Fruit fly (Drosophila melanogaster) whole organism, wandering third instar larva: ENCODE measurements around the gene kek3.
A peak's percentile ranks its signal among the peaks of the same experiment; 100 is the strongest.

Source experiments
- GATAd ChIP-seq: sonication (Bioruptor generic); optimal IDR thresholded peaks from 2 replicates; lab custom pipeline; 2016; ENCODE audit warnings: missing biosample characterization, missing genetic modification characterization
- OdsH ChIP-seq: fragments of 200-800 bp; sonication (Bioruptor generic); optimal IDR thresholded peaks from 2 replicates; lab custom pipeline; 2016; ENCODE audit warnings: missing biosample characterization, mild to moderate bottlenecking, missing genetic modification characterization
- Vsx2 ChIP-seq: fragments of 200-300, 225-300 bp; sonication (Bioruptor generic); optimal IDR thresholded peaks from 2 replicates; lab custom pipeline; 2018; ENCODE audit warnings: missing biosample characterization, missing genetic modification characterization; ENCODE audit not compliant: partially characterized antibody
- br ChIP-seq: fragments of 200-800 bp; sonication (Bioruptor generic); optimal IDR thresholded peaks from 2 replicates; lab custom pipeline; 2016; ENCODE audit warnings: missing biosample characterization, missing genetic modification characterization

DNA sequence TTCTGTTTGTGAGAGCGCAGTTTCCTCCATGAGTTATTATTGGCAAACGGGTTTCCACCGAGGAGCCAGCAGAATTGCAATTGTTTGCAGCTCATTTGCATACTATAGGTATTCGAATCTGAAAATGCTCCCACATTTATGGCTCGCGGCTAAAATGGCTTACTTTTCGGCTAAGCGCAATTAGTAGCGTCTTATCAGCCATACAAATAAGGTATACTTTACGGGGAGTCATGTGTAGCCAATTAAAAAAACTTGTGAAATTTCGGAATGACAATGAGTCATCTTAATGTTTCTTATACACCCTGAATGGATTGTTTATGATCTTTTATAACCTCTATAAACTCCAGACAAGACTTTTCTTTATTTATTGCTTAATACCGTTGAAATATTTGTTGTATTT, 56.6 kb downstream of the kek3 start:
- TF ChIP-seq OdsH (GFP tag; lab: Kevin White, UChicago) (no peak), GATAd (no peak), br (GFP tag; lab: Kevin White, UChicago) (no peak), Vsx2 (GFP tag; lab: Kevin White, UChicago) (peak; percentile 84)
